Worm (Caenorhabditis elegans): ENCODE results near the gene ZC513.2.

The ZC513.2 gene

ce11 chrV:8054130-8054529 is at the start of gene ZC513.2:
TSS of gene ZC513.2 (plus strand) at chrV:8054430.
- TF ChIP-seq rnt-1 (tag; optimal IDR thresholded peaks at IDR 0.05) = no peak
- TF ChIP-seq fkh-10 (GFP tag; optimal IDR thresholded peaks at IDR 0.05) = no peak
- no peak for TF ChIP-seq ceh-18 (tag; optimal IDR thresholded peaks at IDR 0.05)
- TF ChIP-seq che-1 (tag; optimal IDR thresholded peaks at IDR 0.05) = no peak
- no peak for TF ChIP-seq Y22D7AL.16 (tag; optimal IDR thresholded peaks at IDR 0.05)
- TF ChIP-seq unc-3 (GFP tag; conservative IDR thresholded peaks at IDR 0.05) = no peak
- no peak for TF ChIP-seq unc-3 (tag; optimal IDR thresholded peaks at IDR 0.05)
- no peak for TF ChIP-seq ama-1 (optimal IDR thresholded peaks at IDR 0.05)
- TF ChIP-seq unc-55 (GFP tag; optimal IDR thresholded peaks at IDR 0.05) = no peak
- TF ChIP-seq ref-2 (tag; optimal IDR thresholded peaks at IDR 0.05) = no peak
- no peak for TF ChIP-seq unc-42 (tag; optimal IDR thresholded peaks at IDR 0.05)
- no peak for TF ChIP-seq ets-4 (tag; optimal IDR thresholded peaks at IDR 0.05)
- no peak for TF ChIP-seq lin-11 (tag; optimal IDR thresholded peaks at IDR 0.05)
- TF ChIP-seq fkh-6 (tag; optimal IDR thresholded peaks at IDR 0.05) = no peak
- no peak for TF ChIP-seq pag-3 (tag; optimal IDR thresholded peaks at IDR 0.05; ENCODE audit: borderline replicate concordance)
- TF ChIP-seq C38D4.7 (GFP tag; optimal IDR thresholded peaks at IDR 0.05) = no peak
- no peak for TF ChIP-seq ahr-1 (tag; optimal IDR thresholded peaks at IDR 0.05)
- no peak for TF ChIP-seq hlh-8 (tag; optimal IDR thresholded peaks at IDR 0.05)
- TF ChIP-seq elt-2 (tag; optimal IDR thresholded peaks at IDR 0.05) = no peak
- no peak for TF ChIP-seq pax-1 (tag; optimal IDR thresholded peaks at IDR 0.05)

- TF ChIP-seq elt-4 (tag; optimal IDR thresholded peaks at IDR 0.05) (no peak), fkh-10 (GFP tag; optimal IDR thresholded peaks at IDR 0.05) (no peak), pqm-1 (tag; optimal IDR thresholded peaks at IDR 0.05) (no peak), hlh-13 (GFP tag; optimal IDR thresholded peaks at IDR 0.05) (no peak), fax-1 (tag; optimal IDR thresholded peaks at IDR 0.05) (no peak), mec-3 (tag; optimal IDR thresholded peaks at IDR 0.05; ENCODE audit: borderline replicate concordance) (no peak), sdc-2 (tag; optimal IDR thresholded peaks at IDR 0.05) (no peak), unc-42 (tag; optimal IDR thresholded peaks at IDR 0.05) (no peak), nhr-232 (tag; optimal IDR thresholded peaks at IDR 0.05) (no peak), che-1 (tag; optimal IDR thresholded peaks at IDR 0.05) (no peak), madf-2 (tag; optimal IDR thresholded peaks at IDR 0.05) (no peak), unc-55 (GFP tag; optimal IDR thresholded peaks at IDR 0.05) (no peak)
These were observed 49.2 kb upstream of the ZC513.2 start, which contains the start of gene Y97E10AR.8 for ce11 chrV:8005000-8005399. TSS of gene Y97E10AR.8 (plus strand) at chrV:8005300.

DNA sequence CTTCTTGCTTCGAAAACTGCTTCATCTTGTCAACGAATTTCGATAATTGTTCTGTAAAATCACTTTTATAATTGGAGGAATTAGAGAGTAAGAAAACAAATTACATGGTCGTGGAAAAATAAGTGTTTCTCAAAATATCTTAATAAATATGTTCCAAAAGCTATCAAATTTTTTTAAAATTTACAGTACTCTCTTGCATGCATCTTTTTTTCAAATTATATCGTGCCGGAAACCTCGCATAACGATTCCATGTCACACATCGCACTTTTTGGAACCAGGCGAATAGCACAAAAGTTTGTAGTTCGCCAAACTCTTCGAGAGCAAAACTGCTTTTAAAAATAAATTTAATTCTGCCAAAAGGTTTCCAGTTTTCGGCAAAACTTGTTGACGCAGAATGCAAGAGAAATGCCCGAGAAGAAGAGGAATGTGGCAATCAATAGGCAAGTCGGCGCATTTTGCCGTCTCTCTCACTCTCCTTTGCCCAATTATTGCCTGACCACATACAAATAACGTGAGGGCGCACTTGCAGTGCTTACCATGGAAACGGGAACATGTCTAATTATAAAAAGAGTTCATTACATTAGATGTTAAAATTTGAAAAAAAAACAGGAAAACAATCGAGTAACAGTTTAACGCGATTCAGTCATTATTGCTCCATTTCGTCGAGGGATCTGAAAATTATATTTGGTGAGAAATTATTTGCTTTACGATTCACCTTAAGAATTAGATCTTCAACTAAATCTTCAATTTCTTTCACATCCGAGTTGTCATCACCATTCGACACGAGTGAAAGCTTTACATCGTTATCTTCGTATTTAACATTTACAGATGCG is 46.6 kb upstream of the ZC513.2 start, which contains the start of gene Y97E10AR.3:
TSS of gene Y97E10AR.3 (minus strand) at position 51 of the 833 bp plus-strand sequence.
- TF ChIP-seq unc-42 (tag; optimal IDR thresholded peaks at IDR 0.05) (peak; percentile 21), sdc-2 (tag; optimal IDR thresholded peaks at IDR 0.05) (no peak), fax-1 (tag; optimal IDR thresholded peaks at IDR 0.05) (no peak), pqm-1 (tag; optimal IDR thresholded peaks at IDR 0.05) (no peak), tbx-2 (tag; optimal IDR thresholded peaks at IDR 0.05) (no peak), sox-4 (tag; optimal IDR thresholded peaks at IDR 0.05) (no peak), eyg-1 (tag; optimal IDR thresholded peaks at IDR 0.05) (no peak), hlh-30 (tag; optimal IDR thresholded peaks at IDR 0.05; ENCODE audit: insufficient read depth) (no peak)

ce11 chrV:8010103-8010502 is 44.1 kb upstream of the ZC513.2 start, which contains the start of gene Y97E10AR.4:
TSS of gene Y97E10AR.4 (minus strand) at chrV:8010233.
- TF ChIP-seq npax-4 (tag; optimal IDR thresholded peaks at IDR 0.05) (no peak), sdc-2 (tag; optimal IDR thresholded peaks at IDR 0.05) (no peak), madf-2 (tag; optimal IDR thresholded peaks at IDR 0.05) (no peak), tbx-2 (tag; optimal IDR thresholded peaks at IDR 0.05) (no peak), ceh-19 (GFP tag; optimal IDR thresholded peaks at IDR 0.05) (no peak), ceh-6 (GFP tag; optimal IDR thresholded peaks at IDR 0.05) (no peak), hlh-6 (tag; optimal IDR thresholded peaks at IDR 0.05) (no peak), zip-5 (tag; optimal IDR thresholded peaks at IDR 0.05) (no peak), ets-4 (tag; optimal IDR thresholded peaks at IDR 0.05) (no peak), eyg-1 (tag; optimal IDR thresholded peaks at IDR 0.05) (no peak)
